Worm (Caenorhabditis elegans) whole organism, young adult: ENCODE data around the gene flp-34.

ENCODE experiments used
- B0019.2 ChIP-seq: fragments of 200-800 bp; sonication (Bioruptor generic); conservative IDR thresholded peaks from 2 replicates; pipeline ENCODE4 v1.3.6; 2022; ENCODE audit warnings: missing genetic modification reagents, missing genetic modification characterization, missing compliant biosample characterization
- D2030.7 ChIP-seq: fragments of 200-800 bp; sonication (Bioruptor generic); IDR thresholded peaks from 2 replicates; pipeline ENCODE4 v1.3.6; 2022; ENCODE audit warnings: missing genetic modification reagents, missing genetic modification characterization, missing compliant biosample characterization
- Y56A3A.18 ChIP-seq: fragments of 200-800 bp; sonication (Bioruptor generic); IDR thresholded peaks from 2 replicates; pipeline ENCODE4 v1.3.6; 2022; ENCODE audit warnings: missing genetic modification reagents, missing genetic modification characterization, missing compliant biosample characterization
- akir-1 ChIP-seq: fragments of 200-800 bp; sonication (Bioruptor generic); optimal IDR thresholded peaks from 2 replicates; lab custom pipeline; 2018; ENCODE audit warnings: mild to moderate bottlenecking, missing genetic modification characterization, moderate library complexity, missing compliant biosample characterization
- ceh-40 ChIP-seq: fragments of 200-800 bp; sonication (Bioruptor generic); IDR thresholded peaks from 2 replicates; pipeline ENCODE4 v1.3.6; 2022; ENCODE audit warnings: missing genetic modification characterization, missing compliant biosample characterization
- ceh-58 ChIP-seq: fragments of 200-800 bp; sonication (Bioruptor generic); IDR thresholded peaks from 2 replicates; pipeline ENCODE4 v1.3.6; 2022; ENCODE audit warnings: missing genetic modification characterization, missing compliant biosample characterization
- fkh-3 ChIP-seq: sonication (generic microtip); optimal IDR thresholded peaks from 2 replicates; lab custom pipeline; 2016; ENCODE audit warnings: mild to moderate bottlenecking, missing genetic modification characterization, missing compliant biosample characterization
- lin-40 ChIP-seq: sonication (generic microtip); optimal IDR thresholded peaks from 2 replicates; lab custom pipeline; 2016; ENCODE audit warnings: missing genetic modification characterization, mild to moderate bottlenecking, missing compliant biosample characterization, missing genotype, missing genetic modification reagents
- mes-4 ChIP-seq: sonication (generic microtip); optimal IDR thresholded peaks from 2 replicates; lab custom pipeline; 2016; ENCODE audit warnings: missing genotype, missing genetic modification characterization, missing compliant biosample characterization
- nhr-179 ChIP-seq: sonication (generic microtip); optimal IDR thresholded peaks from 2 replicates; lab custom pipeline; 2016; ENCODE audit warnings: mild to moderate bottlenecking, missing genetic modification characterization, missing compliant biosample characterization
- snpc-1.3 ChIP-seq: sonication (generic microtip); optimal IDR thresholded peaks from 2 replicates; lab custom pipeline; 2017; ENCODE audit warnings: missing genetic modification characterization, mild to moderate bottlenecking, missing compliant biosample characterization, antibody characterized with exemption, moderate library complexity, missing genotype, missing genetic modification reagents; ENCODE audit not compliant: insufficient read depth
- unc-130 ChIP-seq: sonication (generic microtip); optimal IDR thresholded peaks from 2 replicates; lab custom pipeline; 2016; ENCODE audit warnings: missing genetic modification reagents, missing genetic modification characterization, missing compliant biosample characterization
- unc-62 ChIP-seq: fragments of 150-350 bp; optimal IDR thresholded peaks from 2 replicates; lab custom pipeline; 2014; ENCODE audit warnings: missing biosample characterization, missing genetic modification reagents, missing genetic modification characterization
- xnd-1 ChIP-seq: sonication (generic microtip); optimal IDR thresholded peaks from 2 replicates; lab custom pipeline; 2016; ENCODE audit warnings: missing genotype, missing genetic modification reagents, missing genetic modification characterization, missing compliant biosample characterization

DNA sequence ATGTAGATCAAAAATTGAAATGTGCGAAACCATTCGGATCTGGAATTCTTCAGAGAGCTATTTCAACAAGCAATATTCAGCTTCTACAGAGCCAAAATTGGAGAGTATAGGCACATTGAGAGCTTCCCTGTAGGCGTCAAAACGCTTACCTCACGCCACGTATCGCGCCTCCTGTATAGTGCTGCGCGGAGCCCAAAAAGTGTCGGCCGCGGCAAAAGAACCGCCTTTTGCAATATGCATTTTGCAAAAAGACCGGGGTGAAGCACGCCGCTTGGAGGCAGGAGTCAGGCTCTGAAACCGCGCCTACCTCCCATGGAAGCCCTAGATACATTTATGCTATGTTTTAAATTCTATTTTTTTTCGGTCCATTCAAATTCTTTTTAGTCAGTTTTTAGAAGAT is 18.4 kb upstream of the flp-34 start:
- TF ChIP-seq mes-4 (tag; lab: Kevin White, UChicago) (no peak), snpc-1.3 (tag; lab: Kevin White, UChicago) (no peak), Y56A3A.18 (GFP tag; lab: Robert Waterston, UW) (no peak), akir-1 (GFP tag; lab: Kevin White, UChicago) (no peak), B0019.2 (GFP tag; lab: Robert Waterston, UW) (no peak), D2030.7 (GFP tag; lab: Robert Waterston, UW) (no peak), unc-130 (GFP tag; lab: Kevin White, UChicago) (no peak), unc-62 (GFP tag; lab: Kevin White, UChicago) (no peak), ceh-40 (GFP tag; lab: Robert Waterston, UW) (no peak), ceh-58 (GFP tag; lab: Robert Waterston, UW) (no peak), xnd-1 (tag; lab: Kevin White, UChicago) (no peak), lin-40 (tag; lab: Kevin White, UChicago) (no peak), nhr-179 (tag; lab: Kevin White, UChicago) (no peak), fkh-3 (tag; lab: Kevin White, UChicago) (no peak)
